Fruit fly (Drosophila melanogaster) whole organism, wandering third instar larva: ENCODE measurements around the gene betaTub85D.

Experiments used
- Abd-B ChIP-seq: fragments of >200 bp; optimal IDR thresholded peaks from 2 replicates; lab custom pipeline; 2017; ENCODE audit warnings: missing biosample characterization, missing genetic modification characterization
- CG32264 ChIP-seq: fragments of 200-800 bp; sonication (Bioruptor generic); optimal IDR thresholded peaks from 2 replicates; lab custom pipeline; 2016; ENCODE audit warnings: missing biosample characterization, missing genetic modification characterization
- CG9705 ChIP-seq: fragments of 200-800 bp; sonication (Bioruptor generic); optimal IDR thresholded peaks from 2 replicates; lab custom pipeline; 2018; ENCODE audit warnings: missing biosample characterization, mild to moderate bottlenecking, missing genetic modification characterization
- CrebA ChIP-seq: fragments of 200-800 bp; sonication (Bioruptor generic); optimal IDR thresholded peaks from 2 replicates; lab custom pipeline; 2016; ENCODE audit warnings: missing biosample characterization, mild to moderate bottlenecking, missing genetic modification characterization, borderline replicate concordance
- Dfd ChIP-seq: fragments of >200 bp; optimal IDR thresholded peaks from 2 replicates; lab custom pipeline; 2017; ENCODE audit warnings: missing biosample characterization, missing genetic modification characterization
- Dif ChIP-seq: fragments of 200-275, 200-300 bp; sonication (Bioruptor generic); optimal IDR thresholded peaks from 2 replicates; lab custom pipeline; 2018; ENCODE audit warnings: missing biosample characterization, missing genetic modification characterization; ENCODE audit not compliant: partially characterized antibody
- GATAd ChIP-seq: sonication (Bioruptor generic); optimal IDR thresholded peaks from 2 replicates; lab custom pipeline; 2016; ENCODE audit warnings: missing biosample characterization, missing genetic modification characterization
- HLH106 ChIP-seq: fragments of 200-800 bp; optimal IDR thresholded peaks from 3 replicates; lab custom pipeline; 2019; ENCODE audit warnings: missing biosample characterization, mild to moderate bottlenecking, missing genetic modification characterization, moderate library complexity
- Hnf4 ChIP-seq: fragments of 200-800 bp; sonication (Bioruptor generic); optimal IDR thresholded peaks from 2 replicates; lab custom pipeline; 2016; ENCODE audit warnings: missing biosample characterization, mild to moderate bottlenecking, missing genetic modification characterization
- Hr78 ChIP-seq: fragments of >200 bp; optimal IDR thresholded peaks from 2 replicates; lab custom pipeline; 2017; ENCODE audit warnings: missing biosample characterization, missing genetic modification characterization
- Hr83 ChIP-seq: fragments of 200-300 bp; sonication (Bioruptor generic); optimal IDR thresholded peaks from 2 replicates; lab custom pipeline; 2016; ENCODE audit warnings: missing biosample characterization, mild to moderate bottlenecking, missing genetic modification characterization, moderate library complexity; ENCODE audit not compliant: poor library complexity, severe bottlenecking
- Jra ChIP-seq: sonication (Bioruptor generic); optimal IDR thresholded peaks from 2 replicates; lab custom pipeline; 2016; ENCODE audit warnings: missing biosample characterization, missing genetic modification characterization
- Mio ChIP-seq: sonication (Bioruptor generic); optimal IDR thresholded peaks from 2 replicates; lab custom pipeline; 2016; ENCODE audit warnings: missing biosample characterization, missing genetic modification characterization
- Myc ChIP-seq: fragments of >200 bp; optimal IDR thresholded peaks from 2 replicates; lab custom pipeline; 2017
- N ChIP-seq: fragments of >200 bp; optimal IDR thresholded peaks from 2 replicates; lab custom pipeline; 2018; ENCODE audit warnings: missing biosample characterization, missing external identifiers, missing genetic modification characterization
- OdsH ChIP-seq: fragments of 200-800 bp; sonication (Bioruptor generic); optimal IDR thresholded peaks from 2 replicates; lab custom pipeline; 2016; ENCODE audit warnings: missing biosample characterization, mild to moderate bottlenecking, missing genetic modification characterization
- Rel ChIP-seq, 2 experiments: fragments of 200-800 bp; sonication (Bioruptor generic) in 1 of 2; optimal IDR thresholded peaks; 2 replicates in 1 of 2; 3 replicates in 1 of 2; lab custom pipeline; 2016 to 2019; ENCODE audit warnings: mild to moderate bottlenecking in 2 of 2, missing biosample characterization in 2 of 2, missing genetic modification characterization in 2 of 2, moderate library complexity in 1 of 2
- Sp1 ChIP-seq: fragments of 200-800 bp; sonication (Bioruptor generic); optimal IDR thresholded peaks from 3 replicates; lab custom pipeline; 2019; ENCODE audit warnings: missing biosample characterization, mild to moderate bottlenecking, missing genetic modification characterization, moderate library complexity
- Vsx2 ChIP-seq: fragments of 200-300, 225-300 bp; sonication (Bioruptor generic); optimal IDR thresholded peaks from 2 replicates; lab custom pipeline; 2018; ENCODE audit warnings: missing biosample characterization, missing genetic modification characterization; ENCODE audit not compliant: partially characterized antibody
- br ChIP-seq: fragments of 200-800 bp; sonication (Bioruptor generic); optimal IDR thresholded peaks from 2 replicates; lab custom pipeline; 2016; ENCODE audit warnings: missing biosample characterization, missing genetic modification characterization
- brk ChIP-seq: fragments of 200-800 bp; sonication (Bioruptor generic); optimal IDR thresholded peaks from 2 replicates; lab custom pipeline; 2016; ENCODE audit warnings: missing biosample characterization, mild to moderate bottlenecking, missing genetic modification characterization
- dl ChIP-seq, 2 experiments: fragments of 175-275, 200-275 bp in 1 of 2; fragments of 200-275 bp in 1 of 2; sonication (Bioruptor generic); optimal IDR thresholded peaks; lab custom pipeline; 2018; ENCODE audit warnings: mild to moderate bottlenecking in 2 of 2, missing biosample characterization in 2 of 2, missing genetic modification characterization in 2 of 2, moderate library complexity in 2 of 2; ENCODE audit not compliant: partially characterized antibody in 2 of 2, insufficient read depth in 1 of 2
- dmrt93B ChIP-seq: fragments of 200-800 bp; sonication (Bioruptor generic); optimal IDR thresholded peaks from 2 replicates; lab custom pipeline; 2018; ENCODE audit warnings: missing biosample characterization, mild to moderate bottlenecking, missing genetic modification characterization
- dsf ChIP-seq: sonication (Bioruptor generic); optimal IDR thresholded peaks from 2 replicates; lab custom pipeline; 2016; ENCODE audit warnings: missing biosample characterization, missing genetic modification characterization, borderline replicate concordance
- ey ChIP-seq: fragments of 200-800 bp; sonication (Bioruptor generic); optimal IDR thresholded peaks from 2 replicates; lab custom pipeline; 2016; ENCODE audit warnings: missing biosample characterization, missing genetic modification characterization
- foxo ChIP-seq, 2 experiments: fragments of 200-800 bp; sonication (Bioruptor generic); optimal IDR thresholded peaks; 2 replicates in 1 of 2; 3 replicates in 1 of 2; lab custom pipeline; 2016 to 2017; ENCODE audit warnings: missing biosample characterization in 2 of 2, missing genetic modification characterization in 2 of 2
- fru ChIP-seq: fragments of 200-800 bp; sonication (Bioruptor generic); optimal IDR thresholded peaks from 3 replicates; lab custom pipeline; 2016; ENCODE audit warnings: missing biosample characterization, mild to moderate bottlenecking, missing genetic modification characterization
- h ChIP-seq: fragments of 200-800 bp; sonication (Bioruptor generic); optimal IDR thresholded peaks from 3 replicates; lab custom pipeline; 2016; ENCODE audit warnings: missing biosample characterization, mild to moderate bottlenecking, missing genetic modification characterization
- jim ChIP-seq: fragments of 175-275, 200-325 bp; sonication (Bioruptor generic); optimal IDR thresholded peaks from 2 replicates; lab custom pipeline; 2016; ENCODE audit warnings: missing biosample characterization, mild to moderate bottlenecking, missing genetic modification characterization
- lola ChIP-seq: fragments of >200 bp; optimal IDR thresholded peaks from 2 replicates; lab custom pipeline; 2017; ENCODE audit warnings: missing biosample characterization, missing genetic modification characterization
- pan ChIP-seq: fragments of >200 bp; optimal IDR thresholded peaks from 2 replicates; lab custom pipeline; 2017
- psq ChIP-seq: fragments of 200-800 bp; sonication (Bioruptor generic); optimal IDR thresholded peaks from 3 replicates; lab custom pipeline; 2017; ENCODE audit warnings: missing biosample characterization, mild to moderate bottlenecking, missing genetic modification characterization, moderate library complexity
- rgr ChIP-seq: fragments of 200-800 bp; sonication (Bioruptor generic); optimal IDR thresholded peaks from 3 replicates; lab custom pipeline; 2016; ENCODE audit warnings: missing biosample characterization, mild to moderate bottlenecking, missing genetic modification characterization
- sage ChIP-seq: fragments of 200-800 bp; sonication (Bioruptor generic); optimal IDR thresholded peaks from 2 replicates; lab custom pipeline; 2016; ENCODE audit warnings: missing biosample characterization, mild to moderate bottlenecking, missing genetic modification characterization
- sv ChIP-seq: fragments of 200-800 bp; sonication (Bioruptor generic); optimal IDR thresholded peaks from 3 replicates; lab custom pipeline; 2016; ENCODE audit warnings: missing biosample characterization, missing genetic modification characterization
- tai ChIP-seq: sonication (Bioruptor generic); optimal IDR thresholded peaks from 2 replicates; lab custom pipeline; 2016; ENCODE audit warnings: missing biosample characterization, missing genetic modification characterization
- usp ChIP-seq: fragments of >200 bp; optimal IDR thresholded peaks from 2 replicates; lab custom pipeline; 2017; ENCODE audit warnings: missing biosample characterization, missing genetic modification characterization
- woc ChIP-seq: sonication (Bioruptor generic); optimal IDR thresholded peaks from 2 replicates; lab custom pipeline; 2016; ENCODE audit warnings: missing biosample characterization, mild to moderate bottlenecking, missing genetic modification characterization

betaTub85D gene

dm6 chr3R:9399074-9399473, 11.0 kb downstream of the betaTub85D start:
- TF ChIP-seq Hnf4 (GFP tag; lab: Kevin White, UChicago) (no peak), Dfd (GFP tag; lab: Kevin White, UChicago) (no peak), OdsH (GFP tag; lab: Kevin White, UChicago) (no peak), jim (no peak), dmrt93B (GFP tag; lab: Kevin White, UChicago) (no peak), N (GFP tag; lab: Kevin White, UChicago) (no peak), usp (GFP tag; lab: Kevin White, UChicago) (no peak), sv (no peak), lola (GFP tag; lab: Kevin White, UChicago) (no peak), Rel (GFP tag; optimal IDR thresholded peaks at IDR 0.05; lab: Kevin White, UChicago) (no peak), Rel (tag; optimal IDR thresholded peaks at IDR 0.05; lab: Kevin White, UChicago) (no peak), ey (GFP tag; lab: Kevin White, UChicago) (no peak), dl (GFP tag; optimal IDR thresholded peaks at IDR 0.05; lab: Kevin White, UChicago; ENCODE audit: insufficient read depth in 1 of 2, partially characterized antibody in 2 of 2) (no peak), psq (GFP tag; lab: Kevin White, UChicago) (no peak)

- TF ChIP-seq Myc (lab: Kevin White, UChicago) (no peak), pan (no peak), OdsH (GFP tag; lab: Kevin White, UChicago) (no peak), Rel (GFP tag; optimal IDR thresholded peaks at IDR 0.05; lab: Kevin White, UChicago) (no peak), Rel (tag; optimal IDR thresholded peaks at IDR 0.05; lab: Kevin White, UChicago) (no peak), Vsx2 (GFP tag; lab: Kevin White, UChicago) (no peak), rgr (GFP tag; lab: Kevin White, UChicago) (no peak), Sp1 (no peak), N (GFP tag; lab: Kevin White, UChicago) (no peak)
These were observed 12.2 kb downstream of the betaTub85D start, which contains the start of gene Or85f for dm6 chr3R:9397890-9398289. Or85f (plus strand) TSS chr3R:9398190.

- TF ChIP-seq HLH106 (tag; lab: Kevin White, UChicago) (no peak), dmrt93B (GFP tag; lab: Kevin White, UChicago) (no peak), N (GFP tag; lab: Kevin White, UChicago) (no peak)
- TF ChIP-seq, all 38 proteins: peak for 0
These were observed 14.1 kb downstream of the betaTub85D start for dm6 chr3R:9395998-9396397.

dm6 chr3R:9394385-9395042, 15.6 kb downstream of the betaTub85D start, which contains the start of gene FER:
FER (minus strand) TSS chr3R:9394546.
- TF ChIP-seq Rel (GFP tag; optimal IDR thresholded peaks at IDR 0.05; lab: Kevin White, UChicago) (no peak), Rel (tag; optimal IDR thresholded peaks at IDR 0.05; lab: Kevin White, UChicago) (peak; percentile 86), Jra (GFP tag; lab: Kevin White, UChicago) (no peak), ey (GFP tag; lab: Kevin White, UChicago) (no peak), Mio (GFP tag; lab: Kevin White, UChicago) (no peak), usp (GFP tag; lab: Kevin White, UChicago) (no peak), fru (no peak), dmrt93B (GFP tag; lab: Kevin White, UChicago) (no peak), N (GFP tag; lab: Kevin White, UChicago) (no peak), Dif (GFP tag; lab: Kevin White, UChicago) (peak; percentile 89), GATAd (GFP tag; lab: Kevin White, UChicago) (no peak), HLH106 (tag; lab: Kevin White, UChicago) (peak; percentile 15), lola (GFP tag; lab: Kevin White, UChicago) (no peak), Abd-B (no peak), sage (GFP tag; lab: Kevin White, UChicago) (peak; percentile 31), Dfd (GFP tag; lab: Kevin White, UChicago) (no peak), Myc (lab: Kevin White, UChicago) (peak; percentile 13), Hnf4 (GFP tag; lab: Kevin White, UChicago) (peak; percentile 57), OdsH (GFP tag; lab: Kevin White, UChicago) (peak; percentile 13), pan (no peak), Hr83 (GFP tag; lab: Kevin White, UChicago) (peak; percentile 27), h (GFP tag; lab: Kevin White, UChicago) (peak; percentile 35), brk (GFP tag; lab: Kevin White, UChicago) (peak; percentile 46), Vsx2 (GFP tag; lab: Kevin White, UChicago) (no peak), sv (peak; percentile 18), tai (GFP tag; lab: Kevin White, UChicago) (no peak), dsf (GFP tag; lab: Kevin White, UChicago) (no peak), rgr (GFP tag; lab: Kevin White, UChicago) (peak; percentile 32), foxo (GFP tag; optimal IDR thresholded peaks at IDR 0.05; lab: Kevin White, UChicago) (no peak), psq (GFP tag; lab: Kevin White, UChicago) (no peak), jim (peak; percentile 34), dl (GFP tag; optimal IDR thresholded peaks at IDR 0.05; lab: Kevin White, UChicago; ENCODE audit: insufficient read depth in 1 of 2, partially characterized antibody in 2 of 2) (peak; percentile 71 to 87), CrebA (GFP tag; lab: Kevin White, UChicago) (no peak), CG9705 (GFP tag; lab: Kevin White, UChicago) (no peak), CG32264 (GFP tag; lab: Kevin White, UChicago) (no peak), woc (peak; percentile 64), Sp1 (peak; percentile 38), Hr78 (GFP tag; lab: Kevin White, UChicago) (no peak), br (GFP tag; lab: Kevin White, UChicago) (peak; percentile 7)
